Fruit fly (Drosophila melanogaster) whole organism, embryonic: ENCODE measurements around the gene CG10761.

Source experiments
- CG10543 ChIP-seq: fragments of 200-800 bp; sonication (Bioruptor generic); optimal IDR thresholded peaks from 3 replicates; lab custom pipeline; 2017; ENCODE audit warnings: missing biosample characterization, mild to moderate bottlenecking, missing genetic modification characterization, moderate library complexity
- CG12104 ChIP-seq: fragments of 200-800 bp; sonication (Bioruptor generic); optimal IDR thresholded peaks from 3 replicates; lab custom pipeline; 2016; ENCODE audit warnings: missing biosample characterization, missing genetic modification characterization
- CG15696 ChIP-seq: fragments of 200-800 bp; sonication (Bioruptor generic); optimal IDR thresholded peaks from 2 replicates; lab custom pipeline; 2019; ENCODE audit warnings: missing biosample characterization, mild to moderate bottlenecking, missing genetic modification characterization, moderate library complexity
- CG17385 ChIP-seq: fragments of 200-800 bp; sonication (Bioruptor generic); optimal IDR thresholded peaks from 3 replicates; lab custom pipeline; 2018; ENCODE audit warnings: missing biosample characterization, mild to moderate bottlenecking, missing genetic modification characterization
- CG17802 ChIP-seq: fragments of 200-800 bp; sonication (Bioruptor generic); optimal IDR thresholded peaks from 2 replicates; lab custom pipeline; 2018; ENCODE audit warnings: missing biosample characterization, mild to moderate bottlenecking, missing genetic modification characterization, moderate library complexity
- CG1792 ChIP-seq: fragments of 200-800 bp; sonication (Bioruptor generic); optimal IDR thresholded peaks from 2 replicates; lab custom pipeline; 2016; ENCODE audit warnings: missing biosample characterization, missing genetic modification characterization
- CG18011 ChIP-seq: fragments of 200-800 bp; sonication (Bioruptor generic); optimal IDR thresholded peaks from 2 replicates; lab custom pipeline; 2017; ENCODE audit warnings: missing biosample characterization, missing genetic modification characterization, mild to moderate bottlenecking, moderate library complexity, missing genotype
- CG2116 ChIP-seq: fragments of 200-800 bp; sonication (Bioruptor generic); optimal IDR thresholded peaks from 3 replicates; lab custom pipeline; 2018; ENCODE audit warnings: missing biosample characterization, mild to moderate bottlenecking, missing genetic modification characterization
- CG2129 ChIP-seq: fragments of 200-800 bp; sonication (Bioruptor generic); IDR thresholded peaks from 2 replicates; pipeline ENCODE4 v1.3.6; 2022; ENCODE audit warnings: missing biosample characterization, missing genetic modification characterization; ENCODE audit not compliant: partially characterized antibody
- CG31365 ChIP-seq: fragments of 200-800 bp; sonication (Bioruptor generic); optimal IDR thresholded peaks from 2 replicates; lab custom pipeline; 2018; ENCODE audit warnings: missing biosample characterization, mild to moderate bottlenecking, missing genetic modification characterization
- CG3281 ChIP-seq: fragments of 200-800 bp; sonication (Bioruptor generic); optimal IDR thresholded peaks from 3 replicates; lab custom pipeline; 2017; ENCODE audit warnings: missing biosample characterization, mild to moderate bottlenecking, missing genetic modification characterization
- CG33557 ChIP-seq: fragments of 200-800 bp; sonication (Bioruptor generic); optimal IDR thresholded peaks from 2 replicates; lab custom pipeline; 2019; ENCODE audit warnings: missing biosample characterization, mild to moderate bottlenecking, missing genetic modification characterization, moderate library complexity
- CG4328 ChIP-seq: fragments of 200-800 bp; sonication (Bioruptor generic); optimal IDR thresholded peaks from 3 replicates; lab custom pipeline; 2017; ENCODE audit warnings: missing biosample characterization, missing genetic modification reagents, missing genetic modification characterization
- CG4360 ChIP-seq: fragments of 200-800 bp; sonication (Bioruptor generic); IDR thresholded peaks from 2 replicates; pipeline ENCODE4 v1.3.6; 2022; ENCODE audit warnings: missing biosample characterization, missing genetic modification characterization
- CG43689 ChIP-seq: fragments of 200-800 bp; sonication (Bioruptor generic); IDR thresholded peaks from 2 replicates; pipeline ENCODE4 v1.3.6; 2022; ENCODE audit warnings: missing biosample characterization, missing genetic modification characterization
- CG4404 ChIP-seq: fragments of 200-800 bp; sonication (Bioruptor generic); IDR thresholded peaks from 2 replicates; pipeline ENCODE4 v1.3.6; 2022; ENCODE audit warnings: missing biosample characterization, missing genetic modification characterization
- CG6175 ChIP-seq: fragments of 200-800 bp; sonication (Bioruptor generic); IDR thresholded peaks from 3 replicates; pipeline ENCODE4 v1.3.6; 2022; ENCODE audit warnings: missing biosample characterization, missing genetic modification characterization
- CG6254 ChIP-seq: fragments of 200-800 bp; sonication (Bioruptor generic); optimal IDR thresholded peaks from 3 replicates; lab custom pipeline; 2017; ENCODE audit warnings: mild to moderate bottlenecking, missing biosample characterization, missing genetic modification reagents, missing genetic modification characterization
- CG7745 ChIP-seq: fragments of 200-800 bp; sonication (Bioruptor generic); optimal IDR thresholded peaks from 2 replicates; lab custom pipeline; 2018; ENCODE audit warnings: missing biosample characterization, mild to moderate bottlenecking, missing genetic modification characterization, moderate library complexity
- CG9727 ChIP-seq: fragments of 200-800 bp; sonication (Bioruptor generic); optimal IDR thresholded peaks from 3 replicates; lab custom pipeline; 2017; ENCODE audit warnings: missing biosample characterization, mild to moderate bottlenecking, missing genetic modification characterization
- CG9817 ChIP-seq: fragments of 200-800 bp; sonication (Bioruptor generic); optimal IDR thresholded peaks from 2 replicates; lab custom pipeline; 2018; ENCODE audit warnings: missing biosample characterization, mild to moderate bottlenecking, missing genetic modification characterization, moderate library complexity
- Chrac-16 ChIP-seq: fragments of 200-800 bp; sonication (Bioruptor generic); optimal IDR thresholded peaks from 3 replicates; lab custom pipeline; 2016; ENCODE audit warnings: missing biosample characterization, missing genetic modification characterization
- D19A ChIP-seq: fragments of 200-800 bp; optimal IDR thresholded peaks from 3 replicates; lab custom pipeline; 2019; ENCODE audit warnings: missing biosample characterization, mild to moderate bottlenecking, missing genetic modification characterization, moderate library complexity
- D19B ChIP-seq: fragments of 200-800 bp; sonication (Bioruptor generic); optimal IDR thresholded peaks from 2 replicates; lab custom pipeline; 2017; ENCODE audit warnings: missing biosample characterization, mild to moderate bottlenecking, missing genetic modification characterization
- Doc2 ChIP-seq: fragments of 200-800 bp; sonication (Bioruptor generic); IDR thresholded peaks from 2 replicates; pipeline ENCODE4 v1.3.6; 2022; ENCODE audit warnings: missing biosample characterization, missing genetic modification characterization
- HLHmδ ChIP-seq: fragments of 200-800 bp; sonication (Bioruptor generic); optimal IDR thresholded peaks from 2 replicates; lab custom pipeline; 2018; ENCODE audit warnings: missing biosample characterization, mild to moderate bottlenecking, missing genetic modification characterization, moderate library complexity
- Hr3 ChIP-seq: fragments of 200-800 bp; sonication (Bioruptor generic); optimal IDR thresholded peaks from 3 replicates; lab custom pipeline; 2016; ENCODE audit warnings: missing biosample characterization, missing genetic modification characterization
- Hr51 ChIP-seq, 2 experiments: fragments of 200-800 bp; sonication (Bioruptor generic); optimal IDR thresholded peaks; 2 replicates in 1 of 2; 3 replicates in 1 of 2; lab custom pipeline; 2016 to 2018; ENCODE audit warnings: missing biosample characterization in 2 of 2, missing genetic modification characterization in 2 of 2, mild to moderate bottlenecking in 1 of 2, moderate library complexity in 1 of 2
- Max ChIP-seq: fragments of 200-800 bp; sonication (Bioruptor generic); optimal IDR thresholded peaks from 2 replicates; lab custom pipeline; 2016; ENCODE audit warnings: missing biosample characterization, mild to moderate bottlenecking, missing genetic modification characterization
- Oaz ChIP-seq: fragments of 200-800 bp; sonication (Bioruptor generic); IDR thresholded peaks from 2 replicates; pipeline ENCODE4 v1.3.6; 2022; ENCODE audit warnings: missing biosample characterization, missing genetic modification characterization
- Ptx1 ChIP-seq: fragments of 200-800 bp; sonication (Bioruptor generic); IDR thresholded peaks from 2 replicates; pipeline ENCODE4 v1.3.6; 2022; ENCODE audit warnings: missing biosample characterization, missing genetic modification characterization
- Sox102F ChIP-seq: fragments of 200-800 bp; sonication (Bioruptor generic); optimal IDR thresholded peaks from 2 replicates; lab custom pipeline; 2018; ENCODE audit warnings: missing biosample characterization, mild to moderate bottlenecking, missing genetic modification characterization, moderate library complexity
- Sry-β ChIP-seq: fragments of 200-800 bp; sonication (Bioruptor generic); optimal IDR thresholded peaks from 2 replicates; lab custom pipeline; 2018; ENCODE audit warnings: missing biosample characterization, mild to moderate bottlenecking, missing genetic modification characterization, moderate library complexity
- Stat92E ChIP-seq, 3 experiments: fragments of >200 bp in 2 of 3; fragments of 200-800 bp in 1 of 3; sonication (Bioruptor generic) in 1 of 3; optimal IDR thresholded peaks; 2 replicates each; lab custom pipeline; 2017 to 2019; ENCODE audit warnings: missing biosample characterization in 3 of 3, missing genetic modification characterization in 3 of 3, mild to moderate bottlenecking in 1 of 3, moderate library complexity in 1 of 3
- TFAM ChIP-seq: fragments of 200-800 bp; sonication (Bioruptor generic); optimal IDR thresholded peaks from 2 replicates; lab custom pipeline; 2017; ENCODE audit warnings: missing biosample characterization, missing genetic modification characterization, inconsistent platforms
- ase ChIP-seq: fragments of 200-800 bp; sonication (Bioruptor generic); IDR thresholded peaks from 3 replicates; pipeline ENCODE4 v1.3.6; 2022; ENCODE audit warnings: missing biosample characterization, missing genetic modification characterization
- bbx ChIP-seq: fragments of 200-800 bp; sonication (Bioruptor generic); IDR thresholded peaks from 2 replicates; pipeline ENCODE4 v1.3.6; 2022; ENCODE audit warnings: missing biosample characterization, missing genetic modification characterization; ENCODE audit not compliant: partially characterized antibody
- chn ChIP-seq: fragments of 200-800 bp; sonication (Bioruptor generic); optimal IDR thresholded peaks from 2 replicates; lab custom pipeline; 2016; ENCODE audit warnings: missing biosample characterization, missing genetic modification characterization
- crol ChIP-seq: fragments of 200-800 bp; sonication (Bioruptor generic); IDR thresholded peaks from 2 replicates; pipeline ENCODE4 v1.3.6; 2022; ENCODE audit warnings: missing biosample characterization, missing genetic modification characterization
- gsb-n ChIP-seq: fragments of 200-800 bp; sonication (Bioruptor generic); optimal IDR thresholded peaks from 3 replicates; lab custom pipeline; 2018; ENCODE audit warnings: missing biosample characterization, mild to moderate bottlenecking, missing genetic modification characterization
- ham ChIP-seq: fragments of 200-800 bp; sonication (Bioruptor generic); IDR thresholded peaks from 2 replicates; pipeline ENCODE4 v1.3.6; 2022; ENCODE audit warnings: missing biosample characterization, missing genetic modification characterization
- ind ChIP-seq: fragments of 200-800 bp; sonication (Bioruptor generic); optimal IDR thresholded peaks from 3 replicates; lab custom pipeline; 2016; ENCODE audit warnings: missing biosample characterization, missing genetic modification characterization
- maf-S ChIP-seq: fragments of 200-800 bp; sonication (Bioruptor generic); optimal IDR thresholded peaks from 2 replicates; lab custom pipeline; 2016; ENCODE audit warnings: missing biosample characterization, missing genetic modification characterization
- onecut ChIP-seq: fragments of 200-800 bp; sonication (Bioruptor generic); IDR thresholded peaks from 2 replicates; pipeline ENCODE4 v1.3.6; 2022; ENCODE audit warnings: missing biosample characterization, missing genetic modification characterization
- p53 ChIP-seq: fragments of 200-800 bp; sonication (Bioruptor generic); optimal IDR thresholded peaks from 2 replicates; lab custom pipeline; 2016; ENCODE audit warnings: missing biosample characterization, missing genetic modification characterization
- pum ChIP-seq: fragments of 200-800 bp; sonication (Bioruptor generic); optimal IDR thresholded peaks from 2 replicates; lab custom pipeline; 2016; ENCODE audit warnings: missing biosample characterization, missing genetic modification characterization
- sd ChIP-seq: fragments of 200-800 bp; sonication (Bioruptor generic); optimal IDR thresholded peaks from 3 replicates; lab custom pipeline; 2018; ENCODE audit warnings: missing biosample characterization, mild to moderate bottlenecking, missing genetic modification characterization, moderate library complexity
- sima ChIP-seq: fragments of 200-800 bp; sonication (Bioruptor generic); optimal IDR thresholded peaks from 2 replicates; lab custom pipeline; 2016; ENCODE audit warnings: missing biosample characterization, missing genetic modification characterization
- slbo ChIP-seq: fragments of 200-800 bp; sonication (Bioruptor generic); IDR thresholded peaks from 2 replicates; pipeline ENCODE4 v1.3.6; 2022; ENCODE audit warnings: missing biosample characterization, missing genetic modification characterization
- ssp ChIP-seq: fragments of 200-800 bp; sonication (Bioruptor generic); IDR thresholded peaks from 2 replicates; pipeline ENCODE4 v1.3.6; 2022; ENCODE audit warnings: missing biosample characterization, missing genetic modification characterization
- zfh2 ChIP-seq: fragments of 200-800 bp; sonication (Bioruptor generic); optimal IDR thresholded peaks from 2 replicates; lab custom pipeline; 2016; ENCODE audit warnings: missing biosample characterization, missing genetic modification characterization

CG10761 gene

dm6 chrX:8126149-8126548, 36.4 kb downstream of the CG10761 start (continued):
- TF ChIP-seq D19B (peak; percentile 23), CG43689 (GFP tag; lab: Robert Waterston, UW) (no peak), Hr51 (GFP tag; optimal IDR thresholded peaks at IDR 0.05; lab: Kevin White, UChicago) (peak in 1 of 2 experiments; percentile 65), sd (peak; percentile 9), HLHmδ (no peak), D19A (tag; lab: Kevin White, UChicago) (peak; percentile 66), Max (peak; percentile 18), CG18011 (GFP tag; lab: Kevin White, UChicago) (no peak), CG10543 (no peak), CG6254 (GFP tag; lab: Kevin White, UChicago) (peak; percentile 50), CG17385 (GFP tag; lab: Kevin White, UChicago) (peak; percentile 45), Doc2 (GFP tag; lab: Robert Waterston, UW) (no peak), CG4328 (GFP tag; lab: Kevin White, UChicago) (no peak), pum (GFP tag; lab: Kevin White, UChicago) (peak; percentile 42), ind (GFP tag; lab: Kevin White, UChicago) (peak; percentile 57), CG1792 (GFP tag; lab: Kevin White, UChicago) (no peak), Hr3 (peak; percentile 52), onecut (GFP tag; lab: Robert Waterston, UW) (0 out of 2 replicates have a peak, but pooled peaks have one; percentile 14), crol (GFP tag; lab: Robert Waterston, UW) (no peak), Ptx1 (GFP tag; lab: Robert Waterston, UW) (peak; percentile 67), gsb-n (tag; lab: Kevin White, UChicago) (peak; percentile 75), CG4360 (GFP tag; lab: Robert Waterston, UW) (no peak), Sry-β (GFP tag; lab: Kevin White, UChicago) (no peak), CG31365 (tag; lab: Kevin White, UChicago) (no peak), CG3281 (GFP tag; lab: Kevin White, UChicago) (no peak), ssp (GFP tag; lab: Robert Waterston, UW) (peak; percentile 45), Sox102F (GFP tag; lab: Kevin White, UChicago) (peak; percentile 88), CG17802 (tag; lab: Kevin White, UChicago) (peak; percentile 28), zfh2 (GFP tag; lab: Kevin White, UChicago) (no peak), CG7745 (tag; lab: Kevin White, UChicago) (no peak), CG4404 (GFP tag; lab: Robert Waterston, UW) (peak; percentile 35; the same call in 1 of the 2 replicates), p53 (GFP tag; lab: Kevin White, UChicago) (no peak), CG2129 (GFP tag; lab: Robert Waterston, UW) (no peak), CG9817 (tag; lab: Kevin White, UChicago) (no peak), CG9727 (GFP tag; lab: Kevin White, UChicago) (peak; percentile 50), CG12104 (GFP tag; lab: Kevin White, UChicago) (no peak), TFAM (GFP tag; lab: Kevin White, UChicago) (no peak), slbo (GFP tag; lab: Robert Waterston, UW) (no peak), Chrac-16 (GFP tag; lab: Kevin White, UChicago) (peak; percentile 45), chn (GFP tag; lab: Kevin White, UChicago) (peak; percentile 64), CG2116 (peak; percentile 50), Oaz (GFP tag; lab: Robert Waterston, UW) (no peak), Stat92E (GFP tag; optimal IDR thresholded peaks at IDR 0.05; lab: Kevin White, UChicago) (no peak), sima (GFP tag; lab: Kevin White, UChicago) (no peak), CG15696 (no peak), bbx (GFP tag; lab: Robert Waterston, UW) (no peak), ham (GFP tag; lab: Robert Waterston, UW) (no peak), maf-S (peak; percentile 6), ase (GFP tag; lab: Robert Waterston, UW) (0 out of 3 replicates have a peak, but pooled peaks have one; percentile 40), CG33557 (GFP tag; lab: Kevin White, UChicago) (peak; percentile 16), CG6175 (GFP tag; lab: Robert Waterston, UW) (no peak)
